Fruit fly (Drosophila melanogaster): ENCODE data around the gene Rala.

The Rala gene

DNA sequence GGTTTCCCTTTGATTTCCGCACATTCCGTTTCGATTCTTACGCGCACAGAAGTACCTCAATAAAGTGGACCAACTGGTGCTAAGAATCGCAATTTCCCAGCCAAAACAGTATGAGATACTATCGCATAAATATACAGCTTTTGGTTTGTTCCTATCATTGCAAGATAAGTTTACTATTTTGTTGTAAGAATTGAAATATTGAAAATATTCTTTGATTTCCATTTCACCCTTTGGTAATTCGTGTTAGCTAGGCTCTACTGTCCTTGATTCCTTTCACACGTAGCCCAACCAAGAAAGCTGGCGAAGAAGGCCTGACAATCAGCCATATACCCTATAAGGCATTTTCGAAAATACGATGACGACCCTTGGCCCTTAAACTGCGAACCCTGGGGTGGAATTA, 28.8 kb downstream of the Rala start (continued):
- no peak for TF ChIP-seq br (optimal IDR thresholded peaks at IDR 0.05)
- no peak for TF ChIP-seq H2.0 (GFP tag; IDR thresholded peaks at IDR 0.05)
- TF ChIP-seq CG6813 (GFP tag; optimal IDR thresholded peaks at IDR 0.05), result peak; percentile 1
- no peak for TF ChIP-seq CG7928 (GFP tag; optimal IDR thresholded peaks at IDR 0.05)
- TF ChIP-seq amos (GFP tag; IDR thresholded peaks at IDR 0.05; ENCODE audit: partially characterized antibody), result no peak
- TF ChIP-seq D19B (GFP tag; optimal IDR thresholded peaks at IDR 0.05), result peak; percentile 30
- TF ChIP-seq CG10565 (GFP tag; optimal IDR thresholded peaks at IDR 0.05), result no peak
- TF ChIP-seq gem (tag; optimal IDR thresholded peaks at IDR 0.05), result peak; percentile 66
- peak; percentile 20 for TF ChIP-seq HLH54F (GFP tag; optimal IDR thresholded peaks at IDR 0.05)
- peak; percentile 33 for TF ChIP-seq kni (GFP tag; optimal IDR thresholded peaks at IDR 0.05)
- no peak for TF ChIP-seq ro (GFP tag; IDR thresholded peaks at IDR 0.05)
- TF ChIP-seq dati (GFP tag; IDR thresholded peaks at IDR 0.05), result no peak
- TF ChIP-seq CG7556 (GFP tag; optimal IDR thresholded peaks at IDR 0.05), result peak; percentile 56
- TF ChIP-seq phol (tag; optimal IDR thresholded peaks at IDR 0.05), result peak; percentile 61
- TF ChIP-seq bbx (GFP tag; IDR thresholded peaks at IDR 0.05; ENCODE audit: partially characterized antibody), result no peak
- no peak for TF ChIP-seq inv (GFP tag; IDR thresholded peaks at IDR 0.05; ENCODE audit: partially characterized antibody)
- TF ChIP-seq Vsx1 (GFP tag; optimal IDR thresholded peaks at IDR 0.05), result no peak
- TF ChIP-seq emc (GFP tag; optimal IDR thresholded peaks at IDR 0.05), result no peak
- peak; percentile 18 for TF ChIP-seq ewg (GFP tag; optimal IDR thresholded peaks at IDR 0.05)
- peak; percentile 46 for TF ChIP-seq CG4820 (GFP tag; optimal IDR thresholded peaks at IDR 0.05)
- TF ChIP-seq CG6175 (GFP tag; IDR thresholded peaks at IDR 0.05), result no peak
- TF ChIP-seq Myb (GFP tag; optimal IDR thresholded peaks at IDR 0.05), result peak; percentile 19
- peak; percentile 53 for TF ChIP-seq Blimp-1 (GFP tag; optimal IDR thresholded peaks at IDR 0.05)
- no peak for TF ChIP-seq CG2129 (GFP tag; IDR thresholded peaks at IDR 0.05; ENCODE audit: partially characterized antibody)
- peak; percentile 6 for TF ChIP-seq CG10431 (GFP tag; optimal IDR thresholded peaks at IDR 0.05)
- no peak for TF ChIP-seq Hr78 (GFP tag; optimal IDR thresholded peaks at IDR 0.05)
- no peak for TF ChIP-seq CG10654 (GFP tag; optimal IDR thresholded peaks at IDR 0.05)
- TF ChIP-seq her (GFP tag; optimal IDR thresholded peaks at IDR 0.05), result no peak
- no peak for TF ChIP-seq fru (optimal IDR thresholded peaks at IDR 0.05)
- peak; percentile 65 for TF ChIP-seq CG2712 (tag; optimal IDR thresholded peaks at IDR 0.05)
- peak; percentile 30 for TF ChIP-seq CG16863 (GFP tag; optimal IDR thresholded peaks at IDR 0.05)
- no peak for TF ChIP-seq hkb (optimal IDR thresholded peaks at IDR 0.05)
- TF ChIP-seq hkb (GFP tag; IDR thresholded peaks at IDR 0.05), result 0 out of 2 replicates have a peak, but pooled peaks have one; percentile 43
- no peak for TF ChIP-seq kah (GFP tag; optimal IDR thresholded peaks at IDR 0.05)
- peak; percentile 32 for TF ChIP-seq mam (GFP tag; optimal IDR thresholded peaks at IDR 0.05)
- TF ChIP-seq gce (GFP tag; IDR thresholded peaks at IDR 0.05), result no peak
- TF ChIP-seq CG17912 (GFP tag; optimal IDR thresholded peaks at IDR 0.05), result no peak
- no peak for TF ChIP-seq Doc2 (GFP tag; IDR thresholded peaks at IDR 0.05)
- TF ChIP-seq wek (GFP tag; optimal IDR thresholded peaks at IDR 0.05), result no peak
- no peak for TF ChIP-seq Opbp (GFP tag; IDR thresholded peaks at IDR 0.05; ENCODE audit: partially characterized antibody)
- no peak for TF ChIP-seq CG7271 (tag; optimal IDR thresholded peaks at IDR 0.05)
- peak; percentile 87 for TF ChIP-seq Med (GFP tag)
- TF ChIP-seq ttk (GFP tag; IDR thresholded peaks at IDR 0.05), result peak; percentile 27; the same call in 1 of the 2 replicates
- TF ChIP-seq BEAF-32 (GFP tag; optimal IDR thresholded peaks at IDR 0.05), result no peak
- no peak for TF ChIP-seq hbn (GFP tag; IDR thresholded peaks at IDR 0.05; ENCODE audit: partially characterized antibody)
- TF ChIP-seq Dll (GFP tag; IDR thresholded peaks at IDR 0.05; ENCODE audit: partially characterized antibody), result no peak
- TF ChIP-seq stwl (tag; optimal IDR thresholded peaks at IDR 0.05), result no peak
- TF ChIP-seq Ada2b (GFP tag; IDR thresholded peaks at IDR 0.05), result no peak
- peak; percentile 36; the same call in 1 of the 2 replicates for TF ChIP-seq CG14441 (GFP tag; IDR thresholded peaks at IDR 0.05)
- TF ChIP-seq dm (GFP tag; optimal IDR thresholded peaks at IDR 0.05), result no peak
- TF ChIP-seq shn (GFP tag; optimal IDR thresholded peaks at IDR 0.05), result no peak
